Worm (Caenorhabditis elegans) whole organism, early embryonic: ENCODE data around the gene jnk-1.
"Not testable (repeated sequence)": the region's sequence is repeated elsewhere in the genome, so short reads cannot be mapped to it uniquely, and the experiment has no call there.

Source experiments
- F13C5.2 ChIP-seq: sonication (generic microtip); optimal IDR thresholded peaks from 2 replicates; lab custom pipeline; 2017; ENCODE audit warnings: mild to moderate bottlenecking, missing genetic modification characterization, inconsistent platforms, missing compliant biosample characterization
- flt-1 ChIP-seq: fragments of 200-800 bp; sonication (Bioruptor generic); IDR thresholded peaks from 2 replicates; pipeline ENCODE4 v1.3.6; 2022; ENCODE audit warnings: missing genetic modification characterization, missing compliant biosample characterization
- pes-1 ChIP-seq: fragments of 200-800 bp; sonication (Bioruptor generic); IDR thresholded peaks from 2 replicates; pipeline ENCODE4 v1.3.6; 2022; ENCODE audit warnings: missing genetic modification reagents, missing genetic modification characterization, missing compliant biosample characterization

DNA sequence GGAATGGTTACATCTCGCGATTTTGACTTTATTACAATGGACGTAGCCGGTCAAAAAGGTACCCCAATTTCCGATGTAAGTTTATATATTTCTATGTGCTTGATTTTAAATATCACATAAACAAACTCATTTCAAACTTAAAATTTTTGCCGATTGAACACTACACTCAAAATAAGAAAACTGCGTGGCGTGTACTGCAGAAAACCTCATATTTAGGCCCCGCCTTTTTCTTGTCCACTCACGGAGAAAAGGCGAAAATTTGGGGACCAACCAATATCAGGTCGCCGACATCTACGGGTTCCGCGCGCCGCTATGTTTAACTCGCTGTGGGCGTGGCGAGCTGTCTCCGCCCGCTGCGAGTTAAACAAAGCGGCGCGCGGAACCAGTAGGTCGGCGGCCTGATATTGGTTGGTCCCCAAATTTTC is 43.3 kb upstream of the jnk-1 start:
- not testable (repeated sequence) for TF ChIP-seq pes-1 (GFP tag; lab: Robert Waterston, UW); flt-1 (GFP tag; lab: Robert Waterston, UW); F13C5.2
